Fruit fly (Drosophila melanogaster) whole organism, embryonic: Measurements from ENCODE around the gene CG2865.

Experiments used
- Ada2b ChIP-seq: fragments of 200-800 bp; sonication (Bioruptor generic); IDR thresholded peaks from 2 replicates; pipeline ENCODE4 v1.3.6; 2022; ENCODE audit warnings: missing biosample characterization, missing genetic modification characterization
- Blimp-1 ChIP-seq: fragments of 200-800 bp; sonication (Bioruptor generic); optimal IDR thresholded peaks from 3 replicates; lab custom pipeline; 2018; ENCODE audit warnings: missing biosample characterization, missing genetic modification characterization, mild to moderate bottlenecking, moderate library complexity, missing genetic modification reagents
- CG10209 ChIP-seq: fragments of 200-800 bp; sonication (Bioruptor generic); optimal IDR thresholded peaks from 3 replicates; lab custom pipeline; 2017; ENCODE audit warnings: missing biosample characterization, mild to moderate bottlenecking, missing genetic modification characterization, missing genetic modification reagents
- CG12071 ChIP-seq: fragments of 200-800 bp; sonication (Bioruptor generic); optimal IDR thresholded peaks from 3 replicates; lab custom pipeline; 2018; ENCODE audit warnings: missing biosample characterization, mild to moderate bottlenecking, missing genetic modification characterization
- CG1233 ChIP-seq: fragments of 200-800 bp; sonication (Bioruptor generic); optimal IDR thresholded peaks from 4 replicates; lab custom pipeline; 2018; ENCODE audit warnings: missing biosample characterization, mild to moderate bottlenecking, missing genetic modification characterization
- CG12769 ChIP-seq: fragments of 200-800 bp; sonication (Bioruptor generic); optimal IDR thresholded peaks from 2 replicates; lab custom pipeline; 2019; ENCODE audit warnings: missing biosample characterization, mild to moderate bottlenecking, missing genetic modification characterization, moderate library complexity
- CG13424 ChIP-seq: fragments of 200-800 bp; sonication (Bioruptor generic); optimal IDR thresholded peaks from 2 replicates; lab custom pipeline; 2019; ENCODE audit warnings: missing biosample characterization, mild to moderate bottlenecking, missing genetic modification characterization, moderate library complexity
- CG14860 ChIP-seq: fragments of 200-800 bp; sonication (Bioruptor generic); IDR thresholded peaks from 3 replicates; pipeline ENCODE4 v1.3.6; 2022; ENCODE audit warnings: missing biosample characterization, missing genetic modification characterization; ENCODE audit not compliant: partially characterized antibody
- CG15011 ChIP-seq: fragments of 200-800 bp; sonication (Bioruptor generic); optimal IDR thresholded peaks from 3 replicates; lab custom pipeline; 2018; ENCODE audit warnings: missing biosample characterization, mild to moderate bottlenecking, missing genetic modification characterization
- CG15073 ChIP-seq: fragments of 200-800 bp; sonication (Bioruptor generic); optimal IDR thresholded peaks from 2 replicates; lab custom pipeline; 2016; ENCODE audit warnings: missing biosample characterization, missing genetic modification characterization
- CG15514 ChIP-seq: fragments of 200-800 bp; sonication (Bioruptor generic); optimal IDR thresholded peaks from 3 replicates; lab custom pipeline; 2017; ENCODE audit warnings: missing biosample characterization, missing genetic modification characterization, mild to moderate bottlenecking, moderate library complexity, missing genetic modification reagents
- CG16863 ChIP-seq: fragments of 200-800 bp; sonication (Bioruptor generic); optimal IDR thresholded peaks from 3 replicates; lab custom pipeline; 2016; ENCODE audit warnings: missing biosample characterization, missing genetic modification characterization
- CG17612 ChIP-seq: fragments of 200-800 bp; sonication (Bioruptor generic); IDR thresholded peaks from 2 replicates; pipeline ENCODE4 v1.3.6; 2022; ENCODE audit warnings: missing biosample characterization, missing genetic modification characterization
- CG17802 ChIP-seq: fragments of 200-800 bp; sonication (Bioruptor generic); optimal IDR thresholded peaks from 2 replicates; lab custom pipeline; 2018; ENCODE audit warnings: missing biosample characterization, mild to moderate bottlenecking, missing genetic modification characterization, moderate library complexity
- CG1792 ChIP-seq: fragments of 200-800 bp; sonication (Bioruptor generic); optimal IDR thresholded peaks from 2 replicates; lab custom pipeline; 2016; ENCODE audit warnings: missing biosample characterization, missing genetic modification characterization
- CG2889 ChIP-seq: fragments of 200-800 bp; sonication (Bioruptor generic); IDR thresholded peaks from 3 replicates; pipeline ENCODE4 v1.3.6; 2022; ENCODE audit warnings: missing biosample characterization, missing genetic modification characterization
- CG42726 ChIP-seq: fragments of 200-800 bp; sonication (Bioruptor generic); IDR thresholded peaks from 2 replicates; pipeline ENCODE4 v1.3.6; 2022; ENCODE audit warnings: missing biosample characterization, missing genetic modification characterization; ENCODE audit not compliant: partially characterized antibody
- CG4424 ChIP-seq: fragments of 200-800 bp; sonication (Bioruptor generic); optimal IDR thresholded peaks from 3 replicates; lab custom pipeline; 2016; ENCODE audit warnings: missing biosample characterization, missing genetic modification characterization
- CG4854 ChIP-seq: fragments of 200-800 bp; sonication (Bioruptor generic); optimal IDR thresholded peaks from 2 replicates; lab custom pipeline; 2016; ENCODE audit warnings: missing biosample characterization, missing genetic modification characterization, inconsistent platforms
- CG6272 ChIP-seq: fragments of 200-800 bp; sonication (Bioruptor generic); IDR thresholded peaks from 2 replicates; pipeline ENCODE4 v1.3.6; 2022; ENCODE audit warnings: missing biosample characterization, missing genetic modification characterization
- CG8359 ChIP-seq: fragments of 200-800 bp; sonication (Bioruptor generic); optimal IDR thresholded peaks from 2 replicates; lab custom pipeline; 2017; ENCODE audit warnings: missing biosample characterization, mild to moderate bottlenecking, missing genetic modification characterization, borderline replicate concordance
- CG8924 ChIP-seq: fragments of 200-800 bp; optimal IDR thresholded peaks from 3 replicates; lab custom pipeline; 2019; ENCODE audit warnings: missing biosample characterization, mild to moderate bottlenecking, missing genetic modification characterization, moderate library complexity
- CG8944 ChIP-seq: fragments of 200-800 bp; sonication (Bioruptor generic); optimal IDR thresholded peaks from 3 replicates; lab custom pipeline; 2016; ENCODE audit warnings: missing biosample characterization, missing genetic modification characterization
- CG9609 ChIP-seq: fragments of 200-800 bp; sonication (Bioruptor generic); optimal IDR thresholded peaks from 3 replicates; lab custom pipeline; 2016; ENCODE audit warnings: missing biosample characterization, missing genetic modification characterization
- CG9817 ChIP-seq: fragments of 200-800 bp; sonication (Bioruptor generic); optimal IDR thresholded peaks from 2 replicates; lab custom pipeline; 2018; ENCODE audit warnings: missing biosample characterization, mild to moderate bottlenecking, missing genetic modification characterization, moderate library complexity
- CHES-1-like ChIP-seq: fragments of 200-800 bp; sonication (Bioruptor generic); optimal IDR thresholded peaks from 2 replicates; lab custom pipeline; 2016; ENCODE audit warnings: missing biosample characterization, missing genetic modification characterization
- Camta ChIP-seq: fragments of 200-800 bp; sonication (Bioruptor generic); optimal IDR thresholded peaks from 2 replicates; lab custom pipeline; 2016; ENCODE audit warnings: missing biosample characterization, missing genetic modification characterization
- Dfd ChIP-seq, 2 experiments: fragments of >200 bp; optimal IDR thresholded peaks; 2 replicates each; lab custom pipeline; 2017; ENCODE audit warnings: missing biosample characterization in 2 of 2, missing genetic modification characterization in 2 of 2
- Fer1 ChIP-seq: fragments of 200-800 bp; sonication (Bioruptor generic); optimal IDR thresholded peaks from 2 replicates; lab custom pipeline; 2017; ENCODE audit warnings: missing biosample characterization, mild to moderate bottlenecking, missing genetic modification characterization
- MTF-1 ChIP-seq: fragments of 200-800 bp; sonication (Bioruptor generic); optimal IDR thresholded peaks from 2 replicates; lab custom pipeline; 2018; ENCODE audit warnings: missing biosample characterization, mild to moderate bottlenecking, missing genetic modification characterization, borderline replicate concordance
- Meics ChIP-seq: fragments of 200-800 bp; sonication (Bioruptor generic); optimal IDR thresholded peaks from 2 replicates; lab custom pipeline; 2017; ENCODE audit warnings: missing biosample characterization, mild to moderate bottlenecking, missing genetic modification characterization
- Mrtf ChIP-seq: fragments of 200-800 bp; sonication (Bioruptor generic); IDR thresholded peaks from 3 replicates; pipeline ENCODE4 v1.3.6; 2022; ENCODE audit warnings: missing biosample characterization, missing genetic modification characterization
- Oaz ChIP-seq: fragments of 200-800 bp; sonication (Bioruptor generic); IDR thresholded peaks from 2 replicates; pipeline ENCODE4 v1.3.6; 2022; ENCODE audit warnings: missing biosample characterization, missing genetic modification characterization
- Stat92E ChIP-seq, 3 experiments: fragments of >200 bp in 2 of 3; fragments of 200-800 bp in 1 of 3; sonication (Bioruptor generic) in 1 of 3; optimal IDR thresholded peaks; 2 replicates each; lab custom pipeline; 2017 to 2019; ENCODE audit warnings: missing biosample characterization in 3 of 3, missing genetic modification characterization in 3 of 3, mild to moderate bottlenecking in 1 of 3, moderate library complexity in 1 of 3
- aop ChIP-seq: fragments of 200-800 bp; sonication (Bioruptor generic); IDR thresholded peaks from 2 replicates; pipeline ENCODE4 v1.3.6; 2022; ENCODE audit warnings: missing biosample characterization, missing genetic modification characterization
- emc ChIP-seq: fragments of 200-800 bp; sonication (Bioruptor generic); optimal IDR thresholded peaks from 2 replicates; lab custom pipeline; 2016; ENCODE audit warnings: missing biosample characterization, missing genetic modification characterization
- en ChIP-seq: fragments of 200-800 bp; sonication (Bioruptor generic); optimal IDR thresholded peaks from 2 replicates; lab custom pipeline; 2016; ENCODE audit warnings: missing biosample characterization, missing genetic modification characterization
- ftz-f1 ChIP-seq: fragments of 200-800 bp; sonication (Bioruptor generic); optimal IDR thresholded peaks from 2 replicates; lab custom pipeline; 2016; ENCODE audit warnings: missing biosample characterization, missing genetic modification characterization
- fu2 ChIP-seq: fragments of 200-800 bp; sonication (Bioruptor generic); optimal IDR thresholded peaks from 2 replicates; lab custom pipeline; 2016; ENCODE audit warnings: missing biosample characterization, missing genetic modification characterization
- gcm2 ChIP-seq: fragments of 200-800 bp; sonication (Bioruptor generic); optimal IDR thresholded peaks from 2 replicates; lab custom pipeline; 2016; ENCODE audit warnings: missing biosample characterization, missing genetic modification characterization
- gro ChIP-seq: fragments of 200-800 bp; sonication (Bioruptor generic); optimal IDR thresholded peaks from 2 replicates; lab custom pipeline; 2016; ENCODE audit warnings: missing biosample characterization, missing genetic modification characterization
- gsb-n ChIP-seq: fragments of 200-800 bp; sonication (Bioruptor generic); optimal IDR thresholded peaks from 3 replicates; lab custom pipeline; 2018; ENCODE audit warnings: missing biosample characterization, mild to moderate bottlenecking, missing genetic modification characterization
- nau ChIP-seq: fragments of 200-800 bp; sonication (Bioruptor generic); optimal IDR thresholded peaks from 3 replicates; lab custom pipeline; 2017; ENCODE audit warnings: missing biosample characterization, mild to moderate bottlenecking, missing genetic modification characterization, missing genetic modification reagents
- nmo ChIP-seq: fragments of 200-800 bp; sonication (Bioruptor generic); optimal IDR thresholded peaks from 2 replicates; lab custom pipeline; 2018; ENCODE audit warnings: missing biosample characterization, mild to moderate bottlenecking, missing genetic modification characterization, moderate library complexity
- pho ChIP-seq: fragments of 200-800 bp; sonication (Bioruptor generic); optimal IDR thresholded peaks from 2 replicates; lab custom pipeline; 2016; ENCODE audit warnings: missing biosample characterization, missing genetic modification characterization
- psq ChIP-seq: fragments of 200-800 bp; sonication (Bioruptor generic); optimal IDR thresholded peaks from 2 replicates; lab custom pipeline; 2017; ENCODE audit warnings: missing biosample characterization, missing genetic modification characterization
- pum ChIP-seq: fragments of 200-800 bp; sonication (Bioruptor generic); optimal IDR thresholded peaks from 2 replicates; lab custom pipeline; 2016; ENCODE audit warnings: missing biosample characterization, missing genetic modification characterization
- so ChIP-seq: fragments of 200-800 bp; sonication (Bioruptor generic); IDR thresholded peaks from 3 replicates; pipeline ENCODE4 v1.3.6; 2022; ENCODE audit warnings: missing biosample characterization, missing genetic modification characterization
- tgo ChIP-seq: fragments of 200-800 bp; sonication (Bioruptor generic); IDR thresholded peaks from 3 replicates; pipeline ENCODE4 v1.3.6; 2022; ENCODE audit warnings: missing biosample characterization, missing genetic modification characterization
- wor ChIP-seq: fragments of 200-800 bp; sonication (Bioruptor generic); IDR thresholded peaks from 2 replicates; pipeline ENCODE4 v1.3.6; 2022; ENCODE audit warnings: missing biosample characterization, missing genetic modification characterization
- zen ChIP-seq: fragments of 200-800 bp; sonication (Bioruptor generic); optimal IDR thresholded peaks from 3 replicates; lab custom pipeline; 2018; ENCODE audit warnings: missing biosample characterization, mild to moderate bottlenecking, missing genetic modification characterization, moderate library complexity

CG2865 gene

DNA sequence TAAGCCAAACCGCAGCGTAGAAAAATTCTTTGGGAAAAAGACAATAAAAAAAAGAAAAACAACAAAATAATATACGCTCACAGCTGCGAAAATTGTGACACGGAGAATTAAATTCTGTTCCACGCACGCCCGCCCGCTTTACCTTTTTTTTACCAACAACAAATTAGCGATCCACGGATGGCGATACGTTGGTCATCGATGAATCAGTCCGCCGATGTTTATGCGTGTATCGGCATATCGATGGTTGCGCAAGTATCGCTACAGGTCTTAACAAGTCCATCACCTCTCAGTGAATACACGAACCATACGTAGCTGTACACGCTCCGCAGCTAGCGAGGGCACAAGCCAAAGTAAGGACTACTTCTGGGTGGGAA lies 22.7 kb downstream of the CG2865 start, which contains the start of gene CG2924 (continued):
- TF ChIP-seq CG17802 (tag; lab: Kevin White, UChicago) (peak; percentile 20), fu2 (GFP tag; lab: Kevin White, UChicago) (peak; percentile 32), CG12071 (GFP tag; lab: Kevin White, UChicago) (no peak), pum (GFP tag; lab: Kevin White, UChicago) (peak; percentile 52), psq (GFP tag; lab: Kevin White, UChicago) (no peak), ftz-f1 (GFP tag; lab: Kevin White, UChicago) (peak; percentile 68), CG8924 (tag; lab: Kevin White, UChicago) (peak; percentile 64), CG17612 (peak; percentile 38; the same call in 1 of the 2 replicates), CG1233 (GFP tag; lab: Kevin White, UChicago) (no peak), CG10209 (peak; percentile 23), CG14860 (GFP tag; lab: Robert Waterston, UW) (peak; percentile 97), CG15011 (no peak), Blimp-1 (GFP tag; lab: Kevin White, UChicago) (peak; percentile 24), CG2889 (GFP tag; lab: Robert Waterston, UW) (no peak), Meics (GFP tag; lab: Kevin White, UChicago) (no peak), CG9817 (tag; lab: Kevin White, UChicago) (peak; percentile 65), CG8944 (GFP tag; lab: Kevin White, UChicago) (peak; percentile 65), emc (GFP tag; lab: Kevin White, UChicago) (peak; percentile 67), Camta (GFP tag; lab: Kevin White, UChicago) (peak; percentile 34), CG4854 (GFP tag; lab: Kevin White, UChicago) (peak; percentile 13), aop (no peak), Fer1 (GFP tag; lab: Kevin White, UChicago) (peak; percentile 63), Dfd (GFP tag; optimal IDR thresholded peaks at IDR 0.05; lab: Kevin White, UChicago) (no peak), CG15514 (peak; percentile 93), CG4424 (GFP tag; lab: Kevin White, UChicago) (peak; percentile 12), en (no peak), CG12769 (tag; lab: Kevin White, UChicago) (peak; percentile 73), nmo (peak; percentile 67), gsb-n (tag; lab: Kevin White, UChicago) (peak; percentile 51), CG8359 (no peak), nau (GFP tag; lab: Kevin White, UChicago) (no peak), Stat92E (GFP tag; optimal IDR thresholded peaks at IDR 0.05; lab: Kevin White, UChicago) (peak in 1 of 3 experiments; percentile 4), Ada2b (GFP tag; lab: Robert Waterston, UW) (no peak), Oaz (no peak), CG16863 (GFP tag; lab: Kevin White, UChicago) (peak; percentile 43), CG42726 (GFP tag; lab: Robert Waterston, UW) (peak; percentile 100), pho (GFP tag; lab: Kevin White, UChicago) (peak; percentile 79), MTF-1 (GFP tag; lab: Kevin White, UChicago) (no peak), CG1792 (GFP tag; lab: Kevin White, UChicago) (peak; percentile 60), CG15073 (GFP tag; lab: Kevin White, UChicago) (no peak), CHES-1-like (GFP tag; lab: Kevin White, UChicago) (peak; percentile 64), gro (GFP tag; lab: Kevin White, UChicago) (peak; percentile 89), gcm2 (GFP tag; lab: Kevin White, UChicago) (no peak), zen (tag; lab: Kevin White, UChicago) (no peak), wor (GFP tag; lab: Robert Waterston, UW) (no peak), Mrtf (GFP tag; lab: Robert Waterston, UW) (peak; percentile 43; the same call in 1 of the 3 replicates), CG13424 (tag; lab: Kevin White, UChicago) (peak; percentile 41), tgo (GFP tag; lab: Robert Waterston, UW) (peak; percentile 36; the same call in 1 of the 3 replicates), CG9609 (GFP tag; lab: Kevin White, UChicago) (peak; percentile 72), CG6272 (GFP tag; lab: Robert Waterston, UW) (peak; percentile 86), so (GFP tag; lab: Robert Waterston, UW) (0 out of 3 replicates have a peak, but pooled peaks have one; percentile 11)
